Worm (Caenorhabditis elegans) whole organism, L4/young adult: Measurements from ENCODE around the gene igcm-1.

Experiments
- W03F9.2 ChIP-seq: fragments of 150-350 bp; optimal IDR thresholded peaks from 2 replicates; lab custom pipeline; 2014; ENCODE audit warnings: missing biosample characterization, missing genetic modification characterization
- dao-5 ChIP-seq: sonication (generic microtip); optimal IDR thresholded peaks from 2 replicates; lab custom pipeline; 2016; ENCODE audit warnings: missing genotype, missing genetic modification characterization, moderate library complexity, missing compliant biosample characterization
- him-1 ChIP-seq: sonication (generic microtip); optimal IDR thresholded peaks from 2 replicates; lab custom pipeline; 2016; ENCODE audit warnings: missing genotype, missing genetic modification reagents, missing genetic modification characterization, missing compliant biosample characterization

igcm-1 gene

DNA sequence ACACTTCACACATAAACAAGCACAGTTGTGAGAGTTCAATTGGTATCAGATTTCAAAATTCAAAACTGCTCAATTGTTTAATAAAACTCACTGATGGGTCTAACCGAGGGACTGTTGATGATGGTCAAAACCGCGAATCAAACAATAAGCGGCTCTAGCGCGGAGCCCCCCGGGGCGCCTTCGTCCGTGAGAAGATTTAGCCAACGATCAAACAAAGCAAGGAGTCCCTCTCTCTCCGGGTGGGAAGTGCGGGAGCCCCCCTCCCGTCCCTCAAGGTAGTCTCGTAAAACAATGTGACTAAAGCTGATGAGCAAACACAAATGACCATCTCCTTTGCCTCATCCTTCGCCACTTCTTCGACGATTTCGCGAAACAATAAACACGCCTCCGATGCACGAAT, 6.3 kb upstream of the igcm-1 start:
- TF ChIP-seq dao-5 (no peak), W03F9.2 (tag; lab: Kevin White, UChicago) (no peak)

DNA sequence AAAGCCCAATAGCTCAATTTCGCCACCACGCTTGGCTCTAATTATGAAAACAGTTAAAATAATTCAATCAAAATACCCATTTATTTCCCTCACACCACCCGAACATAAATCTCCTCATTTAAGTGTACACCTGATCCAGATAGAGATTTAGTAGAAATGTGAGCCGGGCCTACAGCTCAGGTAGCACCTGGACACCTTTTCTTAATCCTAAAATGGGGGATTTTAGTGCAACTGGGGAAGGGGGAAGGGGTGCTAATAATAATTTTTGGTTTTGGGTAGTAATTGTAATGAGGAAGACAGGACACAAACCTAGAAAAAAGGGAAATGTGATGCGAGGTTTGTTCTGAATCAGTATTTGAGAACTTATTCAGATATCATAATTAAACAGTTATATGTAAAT, 2.3 kb upstream of the igcm-1 start:
- TF ChIP-seq W03F9.2 (tag; lab: Kevin White, UChicago): no peak
- TF ChIP-seq him-1 (tag; lab: Kevin White, UChicago): no peak
- TF ChIP-seq dao-5: no peak

DNA sequence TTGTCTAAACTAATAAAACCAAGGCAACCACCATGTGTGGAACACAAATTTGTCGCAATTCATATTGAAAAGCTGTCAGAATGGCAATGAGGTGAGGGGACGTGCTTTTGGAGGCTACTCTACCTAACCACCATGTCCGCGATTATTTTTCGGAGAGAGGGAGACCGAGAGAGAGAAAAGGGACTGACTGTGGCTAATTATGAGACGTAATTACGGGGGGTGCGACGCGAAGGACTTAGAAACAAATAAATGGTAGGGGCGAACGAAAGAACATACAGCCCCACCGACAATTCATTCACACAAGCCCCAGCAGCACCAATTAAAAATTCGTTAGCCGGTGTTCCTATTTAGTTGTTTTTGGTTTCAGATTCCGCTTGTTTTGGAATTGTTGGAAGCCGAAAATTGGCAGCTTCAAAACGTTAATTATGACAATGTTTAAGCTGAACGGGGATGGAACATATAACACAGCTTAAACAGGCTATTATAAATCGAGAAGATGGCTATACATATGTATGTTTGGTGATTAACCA, 1.5 kb upstream of the igcm-1 start:
- no peak for TF ChIP-seq dao-5
- no peak for TF ChIP-seq W03F9.2 (tag; lab: Kevin White, UChicago)
- no peak for TF ChIP-seq him-1 (tag; lab: Kevin White, UChicago)

DNA sequence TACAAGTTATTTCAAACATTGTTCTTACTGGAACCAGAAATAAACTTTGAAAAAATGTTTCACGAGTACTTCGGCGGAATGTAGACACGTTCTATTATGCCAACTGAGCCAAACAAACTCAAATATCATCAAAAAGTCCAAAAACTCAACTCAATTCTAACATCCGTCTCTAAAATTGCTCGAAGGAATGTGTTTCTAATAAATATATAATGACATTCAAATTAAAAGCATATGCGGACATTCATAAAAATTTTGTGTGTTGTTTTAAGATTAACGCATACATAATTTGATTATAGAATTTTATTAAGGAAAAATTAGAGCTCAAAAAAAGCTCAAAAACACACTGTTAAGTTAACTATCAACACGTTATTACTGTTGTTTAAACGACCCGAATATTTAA, 5.9 kb downstream of the igcm-1 start:
- TF ChIP-seq him-1 (tag; lab: Kevin White, UChicago) (no peak), W03F9.2 (tag; lab: Kevin White, UChicago) (no peak), dao-5 (no peak)

DNA sequence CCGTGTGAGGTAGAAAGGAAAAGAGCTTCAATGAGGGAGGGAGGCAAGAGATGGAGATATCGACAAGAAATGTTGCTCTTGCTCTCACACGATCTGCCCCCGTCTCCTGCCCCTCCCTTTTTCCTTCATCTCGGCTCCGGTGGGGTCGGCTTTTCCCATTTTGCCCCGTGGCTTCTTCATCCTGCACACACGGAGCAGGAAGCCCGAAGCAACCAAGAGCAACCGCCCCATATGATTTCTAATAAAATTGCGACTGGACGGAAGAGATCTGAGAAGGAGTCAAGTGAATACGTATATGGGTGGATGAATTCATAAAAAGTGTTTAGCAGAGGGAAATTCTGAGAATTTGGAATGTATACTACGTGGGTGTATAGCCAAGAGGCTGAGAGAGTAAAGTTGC, 6.7 kb downstream of the igcm-1 start:
- TF ChIP-seq W03F9.2 (tag; lab: Kevin White, UChicago) (no peak), him-1 (tag; lab: Kevin White, UChicago) (peak; percentile 51), dao-5 (no peak)

DNA sequence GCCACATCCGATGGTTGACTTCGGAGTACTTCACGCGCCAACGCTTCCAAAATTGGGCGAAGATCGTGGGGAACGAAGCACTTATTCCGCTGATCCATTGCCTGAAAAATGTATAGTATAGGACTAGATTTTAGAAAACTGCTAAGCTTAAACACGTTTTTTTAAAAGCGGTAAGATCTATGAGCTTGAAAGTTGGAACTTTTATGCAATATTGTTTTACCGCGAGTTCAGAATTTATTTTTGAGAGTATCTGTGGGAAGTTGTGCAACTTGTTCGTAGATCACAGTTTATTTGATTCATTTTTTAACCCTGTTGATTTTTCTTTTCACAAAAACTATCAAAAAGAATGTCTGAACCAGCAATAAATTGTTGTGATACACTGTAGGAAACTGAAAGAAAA, 9.9 kb downstream of the igcm-1 start, which contains the start of gene F39H12.3:
Gene F39H12.3, minus strand, starts transcription at position 101 of the 400 bp plus-strand sequence.
- no peak for TF ChIP-seq dao-5
- TF ChIP-seq W03F9.2 (tag; lab: Kevin White, UChicago): no peak

DNA sequence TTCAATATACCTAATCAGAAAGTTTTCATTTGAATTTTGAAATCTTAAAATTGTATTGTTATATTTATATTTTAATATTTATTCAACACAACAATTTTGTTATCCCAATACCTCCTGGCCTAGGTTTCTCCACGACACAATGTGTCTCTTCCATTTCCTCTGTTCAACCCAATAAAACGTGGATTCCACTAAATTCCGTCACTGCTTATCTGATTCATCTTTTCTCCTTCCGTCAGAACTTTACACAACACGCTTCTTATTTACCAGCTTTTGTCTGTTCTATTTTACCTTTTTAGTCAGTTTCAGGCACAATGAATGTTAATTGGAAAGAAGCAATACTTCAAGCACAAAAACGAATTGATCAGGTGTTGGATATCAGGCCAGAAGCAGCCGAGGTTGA, 16.8 kb downstream of the igcm-1 start, which contains the start of gene F39H12.1:
Gene F39H12.1, plus strand, starts transcription at position 301 of the 400 bp plus-strand sequence.
- TF ChIP-seq W03F9.2 (tag; lab: Kevin White, UChicago) (no peak), dao-5 (no peak), him-1 (tag; lab: Kevin White, UChicago) (no peak)

DNA sequence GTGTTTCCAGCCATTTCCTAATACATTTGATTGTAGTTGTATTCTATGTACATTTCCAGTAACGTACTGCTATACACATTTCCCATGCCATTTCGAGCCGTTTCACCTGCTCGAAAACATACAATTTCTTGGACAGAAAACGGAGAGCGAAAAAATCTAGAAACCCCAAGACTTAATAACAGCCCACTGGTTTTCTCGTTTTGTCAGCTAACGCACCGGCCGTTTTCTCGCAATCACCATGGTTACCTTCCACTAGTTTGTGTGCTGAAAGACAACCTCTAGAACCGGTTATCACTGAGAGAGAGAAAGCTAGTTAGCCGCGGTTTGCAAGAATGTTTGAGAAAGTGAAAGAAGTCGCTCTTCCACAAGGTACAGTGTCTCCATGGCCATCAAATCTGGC, 21.1 kb downstream of the igcm-1 start:
- TF ChIP-seq W03F9.2 (tag; lab: Kevin White, UChicago): no peak
- TF ChIP-seq him-1 (tag; lab: Kevin White, UChicago): no peak
- no peak for TF ChIP-seq dao-5

DNA sequence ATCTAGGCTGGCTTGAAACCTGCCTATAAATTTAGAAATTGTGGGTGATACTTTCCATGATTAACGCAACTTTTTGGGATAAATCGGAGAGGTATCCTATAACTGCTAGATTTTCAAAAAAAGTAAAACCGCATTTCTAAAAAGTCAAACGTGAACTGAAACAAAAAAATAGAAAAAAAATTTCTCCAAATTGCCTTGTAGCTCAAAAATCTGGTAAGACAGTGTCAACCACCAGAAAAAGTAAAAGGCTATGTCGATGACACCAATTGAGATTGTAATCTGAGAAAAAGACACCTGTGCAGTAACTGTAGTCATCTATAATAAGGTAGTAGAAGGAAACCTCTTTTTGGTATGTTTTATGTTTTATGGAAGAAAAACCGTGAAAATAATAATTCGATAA, 22.7 kb downstream of the igcm-1 start, which contains the start of gene wdr-54:
Gene wdr-54, plus strand, starts transcription at position 301 of the 400 bp plus-strand sequence.
- TF ChIP-seq W03F9.2 (tag; lab: Kevin White, UChicago) (no peak), dao-5 (no peak), him-1 (tag; lab: Kevin White, UChicago) (no peak)

DNA sequence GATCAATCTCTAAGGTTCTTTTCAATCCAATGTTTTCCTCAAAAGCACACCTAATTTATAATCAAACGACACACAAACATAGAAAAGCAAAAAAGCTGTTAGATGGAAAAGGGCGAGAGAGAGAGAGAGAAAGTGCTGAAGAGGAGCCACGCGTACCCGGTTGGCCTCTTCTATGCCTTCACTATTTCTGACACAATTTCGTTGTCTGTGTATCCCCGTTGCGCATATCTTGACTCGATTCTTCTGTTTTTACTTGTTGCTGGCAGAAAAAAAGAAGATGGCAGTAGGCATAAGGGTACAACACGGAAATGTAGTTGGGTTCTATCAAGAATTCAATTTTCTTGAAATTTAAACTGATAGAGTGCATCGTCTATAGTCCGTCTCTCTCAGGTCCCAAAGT, 23.8 kb downstream of the igcm-1 start:
- TF ChIP-seq W03F9.2 (tag; lab: Kevin White, UChicago): no peak
- peak; percentile 48 for TF ChIP-seq him-1 (tag; lab: Kevin White, UChicago)

DNA sequence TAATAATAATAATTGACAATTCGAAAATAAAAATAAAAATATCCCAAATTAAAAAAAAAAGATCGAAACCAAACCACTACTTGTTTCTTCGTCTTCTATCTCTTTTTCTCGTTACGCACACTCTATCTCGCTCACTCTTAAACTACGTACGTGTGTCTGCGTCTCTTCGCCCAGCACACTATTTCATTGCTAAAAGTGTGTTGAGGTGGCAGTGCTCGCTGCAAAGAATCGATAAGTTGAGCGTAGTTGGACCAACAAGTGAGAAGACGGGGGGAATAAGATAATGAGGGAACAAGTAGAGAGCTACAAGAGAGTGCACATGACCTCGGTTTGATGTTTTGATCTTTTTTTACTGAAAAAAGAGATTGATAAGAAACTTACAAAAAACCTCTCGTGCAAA, 25.4 kb downstream of the igcm-1 start:
- TF ChIP-seq W03F9.2 (tag; lab: Kevin White, UChicago): no peak
- TF ChIP-seq him-1 (tag; lab: Kevin White, UChicago): no peak
- no peak for TF ChIP-seq dao-5

DNA sequence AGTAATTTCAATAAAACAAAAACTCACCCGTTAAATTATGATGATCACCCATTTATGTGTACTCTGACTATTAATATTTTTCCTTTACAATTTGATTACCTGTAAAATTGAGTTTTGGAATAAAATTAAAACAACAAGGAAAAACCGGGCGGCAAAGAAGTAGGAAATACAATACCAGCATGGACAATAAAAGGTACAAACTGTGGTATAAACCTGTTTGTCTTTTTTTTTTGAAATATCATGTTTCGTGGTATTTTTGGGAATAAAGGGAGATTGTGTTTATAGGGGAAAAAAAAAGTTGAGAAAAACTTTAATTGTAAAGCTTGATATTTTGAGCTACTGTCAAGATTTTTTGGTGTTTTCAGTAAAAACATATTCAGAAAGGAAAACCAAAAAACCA, 25.9 kb downstream of the igcm-1 start, which contains the start of gene daf-3:
Gene daf-3, minus strand, starts transcription at position 101 of the 400 bp plus-strand sequence.
- TF ChIP-seq him-1 (tag; lab: Kevin White, UChicago) (no peak), W03F9.2 (tag; lab: Kevin White, UChicago) (no peak), dao-5 (no peak)

DNA sequence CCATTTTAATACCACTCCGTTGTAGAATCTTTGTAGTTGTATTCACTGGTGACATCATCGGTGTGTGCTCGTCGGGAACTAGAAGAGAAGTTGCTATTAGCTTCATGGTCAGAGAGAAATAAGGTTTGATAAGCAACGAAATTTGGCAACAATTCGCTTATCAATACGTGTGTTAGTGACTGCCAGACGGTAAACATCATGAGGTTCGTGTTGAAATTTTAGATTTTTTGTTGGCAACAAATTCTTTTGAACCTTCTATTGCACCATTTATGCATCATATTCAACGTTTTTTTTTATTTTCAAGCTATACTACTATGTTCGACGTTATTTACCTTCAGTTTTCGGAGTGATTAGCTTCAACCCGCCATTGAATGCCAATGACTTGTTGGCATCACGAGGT, 27.6 kb downstream of the igcm-1 start:
- TF ChIP-seq dao-5 (no peak), W03F9.2 (tag; lab: Kevin White, UChicago) (no peak), him-1 (tag; lab: Kevin White, UChicago) (no peak)

DNA sequence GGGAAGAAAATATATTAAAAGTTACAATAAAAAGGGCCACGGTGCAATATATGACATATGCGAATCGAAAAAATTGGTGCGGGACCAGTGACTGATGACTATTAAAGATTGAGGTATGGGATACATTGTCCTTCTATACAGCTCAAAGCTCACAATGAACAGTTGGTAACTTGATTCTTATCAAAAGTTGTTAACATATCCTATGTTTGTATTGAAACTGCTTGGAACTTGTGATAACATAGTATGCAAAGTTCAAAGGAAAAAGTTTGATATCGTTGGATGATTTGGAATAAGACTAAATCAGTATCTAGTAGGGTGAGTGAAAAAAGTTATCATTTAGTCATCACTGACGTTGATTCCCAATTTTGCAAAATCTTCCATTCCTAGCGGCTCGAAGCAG, 33.3 kb downstream of the igcm-1 start:
- TF ChIP-seq dao-5 (no peak), W03F9.2 (tag; lab: Kevin White, UChicago) (no peak), him-1 (tag; lab: Kevin White, UChicago) (no peak)

DNA sequence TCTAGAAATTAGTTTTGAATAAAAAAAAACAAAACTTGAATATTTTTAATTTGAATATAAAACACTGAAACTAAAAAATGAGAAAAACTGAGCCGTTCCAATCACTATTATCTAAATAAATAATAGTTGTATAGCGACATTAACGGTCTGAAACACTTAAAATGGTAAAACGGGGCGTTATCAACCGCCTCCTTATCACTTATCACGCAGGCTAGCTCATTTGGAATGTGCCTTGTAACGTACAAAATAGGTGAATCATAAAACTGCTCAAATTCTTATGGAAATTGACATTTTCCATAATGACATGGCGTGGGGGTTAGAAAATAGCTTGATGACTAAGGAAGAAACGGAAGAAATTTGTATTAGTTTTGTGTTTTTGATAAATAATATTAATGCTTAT, 35.4 kb downstream of the igcm-1 start, which contains the start of gene ifd-2:
Gene ifd-2, minus strand, starts transcription at position 1 of the 400 bp plus-strand sequence.
- no peak for TF ChIP-seq dao-5
- TF ChIP-seq W03F9.2 (tag; lab: Kevin White, UChicago): no peak
- no peak for TF ChIP-seq him-1 (tag; lab: Kevin White, UChicago)
